Fruit fly (Drosophila melanogaster) whole organism, adult: ENCODE data around the gene CG9961.

Experiments used
- CG11617 ChIP-seq: fragments of 200-800 bp; sonication (Bioruptor generic); optimal IDR thresholded peaks from 2 replicates; lab custom pipeline; 2017; ENCODE audit warnings: mild to moderate bottlenecking, missing biosample characterization, missing genetic modification reagents, missing genetic modification characterization
- CG12768 ChIP-seq: fragments of 200-800 bp; sonication (Bioruptor generic); optimal IDR thresholded peaks from 2 replicates; lab custom pipeline; 2017; ENCODE audit warnings: missing biosample characterization, missing genetic modification characterization, mild to moderate bottlenecking, moderate library complexity, missing genetic modification reagents
- CG1620 ChIP-seq: fragments of 200-800 bp; sonication (Bioruptor generic); optimal IDR thresholded peaks from 2 replicates; lab custom pipeline; 2016; ENCODE audit warnings: missing biosample characterization, missing genetic modification characterization
- CG5204 ChIP-seq: fragments of 200-800 bp; sonication (Bioruptor generic); optimal IDR thresholded peaks from 2 replicates; lab custom pipeline; 2016; ENCODE audit warnings: missing biosample characterization, missing genetic modification characterization
- CG7101 ChIP-seq: fragments of 200-800 bp; sonication (Bioruptor generic); optimal IDR thresholded peaks from 2 replicates; lab custom pipeline; 2018; ENCODE audit warnings: missing biosample characterization, mild to moderate bottlenecking, missing genetic modification characterization, moderate library complexity
- Clk ChIP-seq: fragments of 200-800 bp; sonication (Bioruptor generic); optimal IDR thresholded peaks from 2 replicates; lab custom pipeline; 2017; ENCODE audit warnings: missing biosample characterization, missing genetic modification characterization
- Crg-1 ChIP-seq: fragments of 200-800 bp; sonication (Bioruptor generic); optimal IDR thresholded peaks from 2 replicates; lab custom pipeline; 2016; ENCODE audit warnings: missing biosample characterization, missing genetic modification characterization
- Hr96 ChIP-seq: fragments of 200-800 bp; sonication (Bioruptor generic); optimal IDR thresholded peaks from 2 replicates; lab custom pipeline; 2016; ENCODE audit warnings: missing biosample characterization, missing genetic modification characterization
- Mnt ChIP-seq: fragments of 200-800 bp; sonication (Bioruptor generic); optimal IDR thresholded peaks from 2 replicates; lab custom pipeline; 2016; ENCODE audit warnings: missing biosample characterization, mild to moderate bottlenecking, missing genetic modification characterization
- bab1 ChIP-seq: fragments of 200-800 bp; sonication (Bioruptor generic); optimal IDR thresholded peaks from 3 replicates; lab custom pipeline; 2019; ENCODE audit warnings: missing biosample characterization, mild to moderate bottlenecking, missing genetic modification characterization, moderate library complexity
- cnc ChIP-seq, 2 experiments: fragments of >200 bp; optimal IDR thresholded peaks; 2 replicates each; lab custom pipeline; 2017
- kay ChIP-seq: fragments of 200-800 bp; sonication (Bioruptor generic); peaks from one replicate; lab custom pipeline; 2016; ENCODE audit warnings: missing biosample characterization, missing genetic modification characterization, borderline replicate concordance
- pad ChIP-seq: fragments of 200-800 bp; sonication (Bioruptor generic); optimal IDR thresholded peaks from 3 replicates; lab custom pipeline; 2017; ENCODE audit warnings: missing biosample characterization, missing genetic modification characterization, mild to moderate bottlenecking, moderate library complexity, missing genetic modification reagents
- tj ChIP-seq: fragments of 200-800 bp; sonication (Bioruptor generic); optimal IDR thresholded peaks from 3 replicates; lab custom pipeline; 2017; ENCODE audit warnings: missing biosample characterization, mild to moderate bottlenecking, missing genetic modification characterization, moderate library complexity

DNA sequence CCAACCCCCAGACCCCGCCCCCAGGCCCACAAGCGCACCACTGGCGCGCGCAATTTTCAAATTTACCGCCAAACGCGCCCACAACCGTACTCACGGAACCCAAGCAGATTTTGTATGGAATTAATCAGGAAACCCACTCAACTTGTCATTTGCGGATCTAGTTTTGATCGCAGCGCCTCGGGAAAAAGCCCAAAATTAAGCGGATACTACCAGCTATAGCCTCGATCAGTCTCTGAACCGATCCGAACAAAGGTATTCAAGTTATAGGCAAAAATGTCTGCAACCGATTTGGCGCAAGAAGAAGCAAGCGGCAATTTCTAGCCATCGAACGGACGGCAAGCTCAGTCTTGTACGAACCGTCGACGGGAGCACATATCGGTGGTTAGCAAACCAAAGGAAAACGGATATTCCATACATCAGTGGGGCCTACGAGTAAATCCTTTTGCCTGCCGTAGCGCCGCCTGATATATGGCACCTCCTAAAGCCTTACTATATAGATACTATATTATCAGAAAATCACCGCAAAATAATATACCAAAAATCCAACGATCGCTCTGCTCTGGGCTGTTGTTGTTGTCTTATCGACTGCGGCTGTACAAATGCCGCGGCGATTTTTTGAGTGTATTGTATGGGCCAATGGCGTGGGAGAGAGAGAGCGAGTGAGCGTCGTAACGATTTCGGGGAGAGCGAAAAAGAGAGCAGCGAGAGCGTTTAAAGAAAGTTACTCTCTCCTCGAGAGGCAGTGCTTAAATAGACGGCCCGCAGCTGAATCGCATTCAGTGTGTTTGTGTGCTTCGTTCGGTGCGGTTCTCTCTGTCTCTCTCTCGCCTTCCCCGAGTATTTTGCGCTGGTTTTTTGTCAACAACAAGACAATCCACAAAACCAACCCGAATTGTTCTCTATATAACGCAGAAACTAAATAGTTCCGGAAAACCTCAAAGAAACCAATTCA is 8.0 kb upstream of the CG9961 start, which contains the start of gene Pgk:
- TF ChIP-seq kay: peak; percentile 62
- TF ChIP-seq CG11617 (GFP tag; lab: Kevin White, UChicago): peak; percentile 79
- peak; percentile 89 for TF ChIP-seq CG12768 (GFP tag; lab: Kevin White, UChicago)
- no peak for TF ChIP-seq cnc (optimal IDR thresholded peaks at IDR 0.05; lab: Kevin White, UChicago)
- peak; percentile 73 for TF ChIP-seq bab1 (GFP tag; lab: Kevin White, UChicago)
- no peak for TF ChIP-seq Clk (GFP tag; lab: Kevin White, UChicago)
- TF ChIP-seq CG5204 (GFP tag; lab: Kevin White, UChicago): peak; percentile 85
- TF ChIP-seq CG1620 (GFP tag; lab: Kevin White, UChicago): peak; percentile 49
- peak; percentile 4 for TF ChIP-seq pad (GFP tag; lab: Kevin White, UChicago)
- TF ChIP-seq CG7101 (tag; lab: Kevin White, UChicago): peak; percentile 82
- TF ChIP-seq Crg-1 (GFP tag; lab: Kevin White, UChicago): peak; percentile 51
- peak; percentile 45 for TF ChIP-seq tj
- peak; percentile 83 for TF ChIP-seq Hr96 (GFP tag; lab: Kevin White, UChicago)
- TF ChIP-seq Mnt (GFP tag; lab: Kevin White, UChicago): peak; percentile 78
